Fruit fly (Drosophila melanogaster): Measurements from ENCODE around the gene Imp.
A peak's percentile ranks its signal among the peaks of the same experiment; 100 is the strongest.

Gene Imp

DNA sequence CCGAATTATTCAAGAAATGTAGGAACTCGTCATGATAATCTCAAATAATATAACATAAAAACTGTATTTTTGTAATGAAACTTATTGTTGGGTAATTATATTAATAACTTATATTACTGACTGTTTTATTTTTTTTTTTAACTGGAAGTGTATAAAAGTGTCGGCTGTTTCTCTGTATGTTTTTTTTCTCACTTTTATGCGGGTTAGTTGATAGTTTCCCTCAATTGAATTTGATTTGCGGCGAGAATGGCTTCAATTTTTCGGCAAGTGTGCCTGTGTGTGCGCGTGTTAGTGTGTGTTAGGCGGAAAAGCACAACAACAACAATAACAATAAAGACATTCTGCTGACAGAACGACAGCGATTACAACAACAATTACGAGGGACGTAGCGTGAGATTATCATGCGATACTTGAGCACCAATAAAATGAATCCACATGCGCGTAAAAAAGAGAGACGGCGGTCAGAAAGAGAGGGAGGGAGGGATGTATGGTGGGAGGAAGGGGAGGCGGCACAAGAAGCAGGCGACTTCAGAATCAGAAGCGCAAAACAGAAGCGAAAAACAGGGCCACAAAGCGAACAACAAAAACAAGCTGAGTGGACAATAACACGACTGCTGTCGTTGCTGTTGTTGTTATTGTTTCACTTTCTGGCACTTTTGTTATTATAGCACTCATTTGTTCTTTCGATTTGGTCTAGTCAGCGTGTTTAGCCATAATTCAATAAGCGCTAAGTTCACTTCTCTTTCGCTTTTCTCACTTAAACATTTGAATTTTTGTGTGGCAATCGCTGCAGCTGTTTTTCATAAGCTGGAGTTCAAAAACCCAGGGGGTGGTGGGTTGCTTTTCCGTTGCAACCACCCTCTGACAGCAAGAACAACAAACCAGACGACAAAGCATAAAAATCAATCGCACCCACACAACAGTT, 60.9 kb downstream of the Imp start:
- TF ChIP-seq kay (GFP tag; ENCODE audit: borderline replicate concordance) (no peak), ovo (GFP tag; optimal IDR thresholded peaks at IDR 0.05) (no peak), Mnt (GFP tag; optimal IDR thresholded peaks at IDR 0.05) (peak; percentile 90), CG5204 (GFP tag; optimal IDR thresholded peaks at IDR 0.05) (no peak), CG12768 (GFP tag; optimal IDR thresholded peaks at IDR 0.05) (no peak), CG1620 (GFP tag; optimal IDR thresholded peaks at IDR 0.05) (no peak), Crg-1 (GFP tag; optimal IDR thresholded peaks at IDR 0.05) (peak; percentile 30), CG33017 (tag; optimal IDR thresholded peaks at IDR 0.05) (no peak), Clk (GFP tag; optimal IDR thresholded peaks at IDR 0.05) (no peak), cic (GFP tag; optimal IDR thresholded peaks at IDR 0.05) (peak; percentile 91), CG14711 (tag; optimal IDR thresholded peaks at IDR 0.05) (peak; percentile 48), toe (GFP tag; optimal IDR thresholded peaks at IDR 0.05) (no peak), cnc (optimal IDR thresholded peaks at IDR 0.05) (no peak), bab1 (GFP tag; optimal IDR thresholded peaks at IDR 0.05) (peak; percentile 86), Hr96 (GFP tag; optimal IDR thresholded peaks at IDR 0.05) (peak; percentile 23), CG7045 (GFP tag; optimal IDR thresholded peaks at IDR 0.05) (peak; percentile 4), CG7101 (tag; optimal IDR thresholded peaks at IDR 0.05) (no peak), CG11617 (GFP tag; optimal IDR thresholded peaks at IDR 0.05) (no peak), tj (GFP tag; optimal IDR thresholded peaks at IDR 0.05) (peak; percentile 100), pad (GFP tag; optimal IDR thresholded peaks at IDR 0.05) (peak; percentile 49)

DNA sequence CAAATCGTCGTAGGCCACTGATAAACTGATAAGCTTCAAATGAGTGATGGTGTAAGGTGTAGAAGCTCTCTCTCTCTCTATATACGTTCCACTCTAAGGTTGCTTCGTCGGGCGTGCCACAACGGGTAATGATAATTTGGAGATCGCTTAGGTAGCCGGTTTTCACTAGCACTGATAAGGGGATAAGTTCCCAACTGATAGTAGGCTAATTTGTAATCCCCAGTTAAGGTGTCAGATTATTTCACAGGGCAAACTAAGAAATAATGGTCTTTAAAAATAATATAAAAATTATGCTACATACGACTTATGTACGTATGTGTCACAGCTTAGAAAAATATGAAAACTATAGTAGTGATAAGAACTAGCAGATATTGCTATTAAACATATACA, 61.5 kb downstream of the Imp start:
- TF ChIP-seq Mnt (GFP tag; optimal IDR thresholded peaks at IDR 0.05) (no peak), bab1 (GFP tag; optimal IDR thresholded peaks at IDR 0.05) (no peak), Clk (GFP tag; optimal IDR thresholded peaks at IDR 0.05) (no peak), pad (GFP tag; optimal IDR thresholded peaks at IDR 0.05) (no peak)

DNA sequence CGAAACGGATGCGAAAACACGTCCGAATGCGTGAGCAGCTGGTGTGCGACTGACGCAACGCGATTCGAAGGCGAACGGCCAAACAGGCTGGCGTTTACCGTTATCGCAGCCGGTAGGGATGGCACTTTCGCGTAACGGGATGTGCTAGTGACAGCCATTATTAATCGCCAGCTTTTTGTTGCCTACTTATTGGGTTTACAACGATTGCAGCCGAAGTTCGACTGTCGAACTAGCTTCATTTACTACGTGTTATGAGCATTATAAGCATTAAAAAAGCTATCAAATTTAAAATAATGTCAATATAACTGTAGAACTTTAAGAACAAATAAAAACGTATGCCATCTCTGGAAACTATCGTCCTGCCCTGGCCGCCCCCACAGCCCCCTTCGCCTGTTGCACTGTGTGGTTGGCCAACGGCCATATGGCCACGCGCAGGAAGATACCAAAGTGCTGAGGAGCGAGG, 66.4 kb downstream of the Imp start, which contains the start of gene Rph:
Gene Rph (minus strand): TSS at position 51 of the 463 bp plus-strand sequence.
- TF ChIP-seq Clk (GFP tag; optimal IDR thresholded peaks at IDR 0.05): peak; percentile 3
- no peak for TF ChIP-seq bab1 (GFP tag; optimal IDR thresholded peaks at IDR 0.05)
- TF ChIP-seq Mnt (GFP tag; optimal IDR thresholded peaks at IDR 0.05): peak; percentile 32
- TF ChIP-seq ovo (GFP tag; optimal IDR thresholded peaks at IDR 0.05): peak; percentile 36
- TF ChIP-seq CG7045 (GFP tag; optimal IDR thresholded peaks at IDR 0.05): peak; percentile 32
- TF ChIP-seq toe (GFP tag; optimal IDR thresholded peaks at IDR 0.05): no peak
- TF ChIP-seq pad (GFP tag; optimal IDR thresholded peaks at IDR 0.05): no peak
- no peak for TF ChIP-seq CG33017 (tag; optimal IDR thresholded peaks at IDR 0.05)
- TF ChIP-seq CG11617 (GFP tag; optimal IDR thresholded peaks at IDR 0.05): peak; percentile 10
- peak; percentile 59 for TF ChIP-seq Hr96 (GFP tag; optimal IDR thresholded peaks at IDR 0.05)
- TF ChIP-seq CG5204 (GFP tag; optimal IDR thresholded peaks at IDR 0.05): peak; percentile 25
- peak; percentile 9 for TF ChIP-seq cic (GFP tag; optimal IDR thresholded peaks at IDR 0.05)
- peak; percentile 26 for TF ChIP-seq CG7101 (tag; optimal IDR thresholded peaks at IDR 0.05)
- TF ChIP-seq CG14711 (tag; optimal IDR thresholded peaks at IDR 0.05): peak; percentile 10
- TF ChIP-seq CG12768 (GFP tag; optimal IDR thresholded peaks at IDR 0.05): peak; percentile 28
- no peak for TF ChIP-seq tj (GFP tag; optimal IDR thresholded peaks at IDR 0.05)
- no peak for TF ChIP-seq cnc (optimal IDR thresholded peaks at IDR 0.05)

DNA sequence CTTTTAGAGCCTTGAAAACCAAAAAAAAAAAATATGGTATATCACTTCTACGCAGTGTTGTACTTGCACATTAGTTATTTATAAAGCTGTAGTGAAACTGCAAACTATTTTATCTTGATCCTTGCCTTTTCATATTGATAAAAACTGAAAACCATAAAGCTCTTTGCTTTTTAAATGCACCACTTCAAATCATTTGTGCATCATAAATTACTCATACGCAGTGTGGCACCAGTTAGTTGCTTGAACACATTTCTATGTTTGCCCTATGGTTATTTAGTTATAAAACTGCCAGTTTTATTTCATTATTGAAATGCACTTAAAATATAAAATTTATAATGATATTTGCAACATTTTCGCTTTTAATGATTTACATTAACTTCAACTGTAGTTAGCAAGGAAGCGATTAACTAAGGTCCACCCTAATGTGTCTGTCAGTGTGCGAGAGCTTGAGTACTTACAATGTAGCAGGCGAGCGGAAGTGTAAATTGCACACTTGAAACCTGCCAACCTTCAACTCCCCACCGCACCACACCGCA, 68.0 kb downstream of the Imp start:
- TF ChIP-seq CG11617 (GFP tag; optimal IDR thresholded peaks at IDR 0.05) (no peak), CG7101 (tag; optimal IDR thresholded peaks at IDR 0.05) (no peak), CG5204 (GFP tag; optimal IDR thresholded peaks at IDR 0.05) (peak; percentile 1)

DNA sequence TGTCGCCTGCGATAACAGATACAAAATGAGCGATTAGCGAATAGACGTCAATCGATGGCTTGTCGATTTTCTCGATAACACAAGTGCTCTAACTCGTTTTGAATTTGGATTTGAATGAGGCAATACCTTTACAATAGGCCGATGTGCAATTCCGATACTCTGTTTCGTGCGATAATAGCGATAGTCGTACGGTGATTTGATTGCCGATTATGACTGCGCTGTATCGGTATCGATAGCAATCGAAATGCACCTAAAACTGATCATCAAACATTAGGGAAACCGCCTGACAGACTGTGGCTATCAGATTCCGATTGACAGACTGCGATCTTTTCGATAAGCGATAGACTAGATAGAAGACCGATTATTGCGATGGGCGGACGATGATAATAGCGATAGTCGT, 72.3 kb downstream of the Imp start:
- no peak for TF ChIP-seq cnc (optimal IDR thresholded peaks at IDR 0.05)
- TF ChIP-seq CG1620 (GFP tag; optimal IDR thresholded peaks at IDR 0.05): no peak
- no peak for TF ChIP-seq Mnt (GFP tag; optimal IDR thresholded peaks at IDR 0.05)
- TF ChIP-seq CG14711 (tag; optimal IDR thresholded peaks at IDR 0.05): no peak
- TF ChIP-seq CG33017 (tag; optimal IDR thresholded peaks at IDR 0.05): no peak
- TF ChIP-seq CG5204 (GFP tag; optimal IDR thresholded peaks at IDR 0.05): no peak
- TF ChIP-seq Clk (GFP tag; optimal IDR thresholded peaks at IDR 0.05): no peak
- TF ChIP-seq CG7045 (GFP tag; optimal IDR thresholded peaks at IDR 0.05): no peak
- TF ChIP-seq bab1 (GFP tag; optimal IDR thresholded peaks at IDR 0.05): no peak
- TF ChIP-seq pad (GFP tag; optimal IDR thresholded peaks at IDR 0.05): no peak
- no peak for TF ChIP-seq CG12768 (GFP tag; optimal IDR thresholded peaks at IDR 0.05)
- no peak for TF ChIP-seq CG11617 (GFP tag; optimal IDR thresholded peaks at IDR 0.05)
- TF ChIP-seq toe (GFP tag; optimal IDR thresholded peaks at IDR 0.05): no peak
- no peak for TF ChIP-seq Hr96 (GFP tag; optimal IDR thresholded peaks at IDR 0.05)
- no peak for TF ChIP-seq cic (GFP tag; optimal IDR thresholded peaks at IDR 0.05)
- TF ChIP-seq tj (GFP tag; optimal IDR thresholded peaks at IDR 0.05): no peak
- no peak for TF ChIP-seq ovo (GFP tag; optimal IDR thresholded peaks at IDR 0.05)
- TF ChIP-seq kay (GFP tag; ENCODE audit: borderline replicate concordance): no peak
- no peak for TF ChIP-seq Crg-1 (GFP tag; optimal IDR thresholded peaks at IDR 0.05)
- no peak for TF ChIP-seq CG7101 (tag; optimal IDR thresholded peaks at IDR 0.05)

DNA sequence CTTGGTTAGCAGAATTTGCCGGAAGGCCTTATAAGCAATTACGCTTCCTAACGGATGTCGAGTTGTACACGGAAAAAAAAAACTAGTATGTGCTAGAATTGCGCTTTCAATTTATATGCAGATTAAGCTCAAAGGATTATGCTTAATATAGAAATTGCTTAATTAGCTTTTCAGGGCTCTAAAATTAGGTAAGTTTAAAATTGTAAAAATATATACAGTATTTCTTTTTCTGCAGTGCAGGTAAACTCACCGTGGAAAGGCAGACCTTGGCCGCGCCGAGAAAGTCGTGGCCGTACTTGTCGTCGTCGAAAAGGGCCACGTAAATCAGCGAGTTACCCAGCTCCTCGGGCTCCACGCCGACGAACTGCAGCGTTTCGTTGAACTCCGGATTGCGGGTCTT, 73.4 kb downstream of the Imp start:
- TF ChIP-seq cic (GFP tag; optimal IDR thresholded peaks at IDR 0.05) (no peak), CG5204 (GFP tag; optimal IDR thresholded peaks at IDR 0.05) (no peak), ovo (GFP tag; optimal IDR thresholded peaks at IDR 0.05) (no peak)

Data from whole organism, adult.